Worm (Caenorhabditis elegans) whole organism, midembryonic: ENCODE measurements around the gene sre-38.

ENCODE experiments used
- T22C8.4 ChIP-seq: fragments of 200-800 bp; sonication (Bioruptor generic); IDR thresholded peaks from 2 replicates; pipeline ENCODE4 v1.3.6; 2022; ENCODE audit warnings: missing genetic modification characterization, missing compliant biosample characterization
- cog-1 ChIP-seq: sonication (generic microtip); optimal IDR thresholded peaks from 2 replicates; lab custom pipeline; 2016; ENCODE audit warnings: missing genetic modification characterization, missing compliant biosample characterization
- klf-2 ChIP-seq: fragments of 200-800 bp; sonication (Bioruptor generic); conservative IDR thresholded peaks from 2 replicates; pipeline ENCODE4 v1.3.6; 2022; ENCODE audit warnings: missing genetic modification reagents, missing genetic modification characterization, missing compliant biosample characterization
- ref-1 ChIP-seq: fragments of 200-800 bp; sonication (Bioruptor generic); conservative IDR thresholded peaks from 2 replicates; pipeline ENCODE4 v1.3.6; 2022; ENCODE audit warnings: missing genetic modification reagents, missing genetic modification characterization, missing compliant biosample characterization
- tab-1 ChIP-seq: fragments of 200-800 bp; sonication (Bioruptor generic); IDR thresholded peaks from 2 replicates; pipeline ENCODE4 v1.3.6; 2022; ENCODE audit warnings: missing genetic modification characterization, missing compliant biosample characterization
- ztf-23 ChIP-seq: fragments of 200-800 bp; sonication (Bioruptor generic); IDR thresholded peaks from 2 replicates; pipeline ENCODE4 v1.3.6; 2022; ENCODE audit warnings: missing genetic modification reagents, missing genetic modification characterization, missing compliant biosample characterization
- ztf-29 ChIP-seq: fragments of 200-800 bp; sonication (Bioruptor generic); IDR thresholded peaks from 2 replicates; pipeline ENCODE4 v1.3.6; 2022; ENCODE audit warnings: missing genetic modification reagents, missing genetic modification characterization, missing compliant biosample characterization

- no peak for TF ChIP-seq ref-1 (GFP tag; lab: Robert Waterston, UW)
- no peak for TF ChIP-seq ztf-23 (GFP tag; lab: Robert Waterston, UW)
- no peak for TF ChIP-seq T22C8.4 (GFP tag; lab: Robert Waterston, UW)
- TF ChIP-seq tab-1 (GFP tag; lab: Robert Waterston, UW): no peak
- TF ChIP-seq cog-1: no peak
- no peak for TF ChIP-seq klf-2
- no peak for TF ChIP-seq ztf-29 (GFP tag; lab: Robert Waterston, UW)
These were observed 45.0 kb upstream of the sre-38 start, which contains the start of gene Y57A10C.1 for ce11 chrII:12412417-12412816.
